Worm (Caenorhabditis elegans) whole organism, L2 larva: ENCODE results near the gene kvs-4.

ENCODE experiments used
- elt-1 ChIP-seq: fragments of 150-350 bp; optimal IDR thresholded peaks from 2 replicates; lab custom pipeline; 2014; ENCODE audit warnings: missing biosample characterization, missing genetic modification characterization
- nhr-12 ChIP-seq: fragments of 150-350 bp; optimal IDR thresholded peaks from 2 replicates; lab custom pipeline; 2014; ENCODE audit warnings: missing biosample characterization, missing genetic modification characterization
- nhr-237 ChIP-seq: fragments of 150-350 bp; optimal IDR thresholded peaks from 2 replicates; lab custom pipeline; 2014; ENCODE audit warnings: missing biosample characterization, missing genetic modification characterization
- nhr-6 ChIP-seq: fragments of 150-350 bp; optimal IDR thresholded peaks from 2 replicates; lab custom pipeline; 2014; ENCODE audit warnings: missing biosample characterization, missing genetic modification characterization
- snpc-4 ChIP-seq: fragments of 150-350 bp; optimal IDR thresholded peaks from 2 replicates; lab custom pipeline; 2014; ENCODE audit warnings: missing biosample characterization, missing genetic modification characterization
- unc-39 ChIP-seq: fragments of 150-350 bp; optimal IDR thresholded peaks from 2 replicates; lab custom pipeline; 2014; ENCODE audit warnings: missing biosample characterization, missing genetic modification characterization
- zag-1 ChIP-seq: fragments of 150-350 bp; optimal IDR thresholded peaks from 2 replicates; lab custom pipeline; 2014; ENCODE audit warnings: missing biosample characterization, missing genetic modification characterization
- ztf-11 ChIP-seq: sonication (generic microtip); optimal IDR thresholded peaks from 2 replicates; lab custom pipeline; 2017; ENCODE audit warnings: missing biosample characterization, missing genetic modification characterization
- ztf-4 ChIP-seq: fragments of 150-350 bp; optimal IDR thresholded peaks from 2 replicates; lab custom pipeline; 2014; ENCODE audit warnings: missing biosample characterization, missing genetic modification characterization

- no peak for TF ChIP-seq zag-1 (tag; lab: Kevin White, UChicago)
- no peak for TF ChIP-seq ztf-4 (tag; lab: Kevin White, UChicago)
- TF ChIP-seq snpc-4, result no peak
- TF ChIP-seq elt-1 (tag; lab: Kevin White, UChicago), result no peak
- no peak for TF ChIP-seq ztf-11 (tag; lab: Kevin White, UChicago)
- TF ChIP-seq nhr-6 (tag; lab: Kevin White, UChicago), result no peak
- no peak for TF ChIP-seq unc-39 (tag; lab: Kevin White, UChicago)
- TF ChIP-seq nhr-237 (tag; lab: Kevin White, UChicago), result no peak
- TF ChIP-seq nhr-12 (tag; lab: Kevin White, UChicago), result no peak
Observed at ce11 chrIII:11070210-11070609, 57.8 kb downstream of the kvs-4 start.
